Fruit fly (Drosophila melanogaster): Measurements from ENCODE around the gene Grl36b.

The Grl36b gene

dm6 chr2L:18122920-18123319 is 2.6 kb downstream of the Grl36b start:
- TF ChIP-seq psq (optimal IDR thresholded peaks at IDR 0.05) (no peak), Dll (optimal IDR thresholded peaks at IDR 0.05) (no peak), pan (optimal IDR thresholded peaks at IDR 0.05) (no peak), usp (GFP tag; optimal IDR thresholded peaks at IDR 0.05) (no peak), EcR (GFP tag; optimal IDR thresholded peaks at IDR 0.05) (no peak), CG8478 (optimal IDR thresholded peaks at IDR 0.05) (no peak)

dm6 chr2L:18122231-18122551 is 3.4 kb downstream of the Grl36b start:
- TF ChIP-seq Dll (optimal IDR thresholded peaks at IDR 0.05) (no peak), usp (GFP tag; optimal IDR thresholded peaks at IDR 0.05) (no peak), pan (optimal IDR thresholded peaks at IDR 0.05) (no peak), EcR (GFP tag; optimal IDR thresholded peaks at IDR 0.05) (no peak), psq (optimal IDR thresholded peaks at IDR 0.05) (no peak)

dm6 chr2L:18121367-18122230 is 4.0 kb downstream of the Grl36b start:
- TF ChIP-seq EcR (GFP tag; optimal IDR thresholded peaks at IDR 0.05) (no peak), usp (GFP tag; optimal IDR thresholded peaks at IDR 0.05) (no peak), CG8478 (optimal IDR thresholded peaks at IDR 0.05) (no peak), psq (optimal IDR thresholded peaks at IDR 0.05) (no peak), pan (optimal IDR thresholded peaks at IDR 0.05) (no peak), Dll (optimal IDR thresholded peaks at IDR 0.05) (no peak)

- no peak for TF ChIP-seq psq (optimal IDR thresholded peaks at IDR 0.05)
- no peak for TF ChIP-seq usp (GFP tag; optimal IDR thresholded peaks at IDR 0.05)
- no peak for TF ChIP-seq pan (optimal IDR thresholded peaks at IDR 0.05)
- TF ChIP-seq EcR (GFP tag; optimal IDR thresholded peaks at IDR 0.05) = no peak
- TF ChIP-seq CG8478 (optimal IDR thresholded peaks at IDR 0.05) = no peak
- TF ChIP-seq Dll (optimal IDR thresholded peaks at IDR 0.05) = no peak
Observed at dm6 chr2L:18119643-18120042, 5.9 kb downstream of the Grl36b start, which contains the start of gene CG5758. Gene CG5758, plus strand, starts transcription at chr2L:18119995.

dm6 chr2L:18115104-18115503 is 10.4 kb downstream of the Grl36b start:
- no peak for TF ChIP-seq usp (GFP tag; optimal IDR thresholded peaks at IDR 0.05)
- TF ChIP-seq Dll (optimal IDR thresholded peaks at IDR 0.05) = no peak

- TF ChIP-seq psq (optimal IDR thresholded peaks at IDR 0.05) = no peak
- TF ChIP-seq usp (GFP tag; optimal IDR thresholded peaks at IDR 0.05) = no peak
- TF ChIP-seq pan (optimal IDR thresholded peaks at IDR 0.05) = no peak
- no peak for TF ChIP-seq EcR (GFP tag; optimal IDR thresholded peaks at IDR 0.05)
- no peak for TF ChIP-seq Dll (optimal IDR thresholded peaks at IDR 0.05)
- no peak for TF ChIP-seq CG8478 (optimal IDR thresholded peaks at IDR 0.05)
Observed at dm6 chr2L:18114176-18114703, 11.3 kb downstream of the Grl36b start, which contains the start of gene CG15152. Gene CG15152, plus strand, starts transcription at chr2L:18114547.

- TF ChIP-seq EcR (GFP tag; optimal IDR thresholded peaks at IDR 0.05) = no peak
- no peak for TF ChIP-seq CG8478 (optimal IDR thresholded peaks at IDR 0.05)
- no peak for TF ChIP-seq Dll (optimal IDR thresholded peaks at IDR 0.05)
- no peak for TF ChIP-seq pan (optimal IDR thresholded peaks at IDR 0.05)
- no peak for TF ChIP-seq psq (optimal IDR thresholded peaks at IDR 0.05)
Observed at dm6 chr2L:18113079-18113478, 12.5 kb downstream of the Grl36b start, which contains the start of gene CG44476. Gene CG44476, minus strand, starts transcription at chr2L:18113179.

- no peak for TF ChIP-seq usp (GFP tag; optimal IDR thresholded peaks at IDR 0.05)
- no peak for TF ChIP-seq Dll (optimal IDR thresholded peaks at IDR 0.05)
- TF ChIP-seq pan (optimal IDR thresholded peaks at IDR 0.05) = no peak
- TF ChIP-seq EcR (GFP tag; optimal IDR thresholded peaks at IDR 0.05) = no peak
Observed at dm6 chr2L:18112435-18112834, 13.1 kb downstream of the Grl36b start.

- TF ChIP-seq usp (GFP tag; optimal IDR thresholded peaks at IDR 0.05) = no peak
- TF ChIP-seq psq (optimal IDR thresholded peaks at IDR 0.05) = no peak
- TF ChIP-seq EcR (GFP tag; optimal IDR thresholded peaks at IDR 0.05) = no peak
- TF ChIP-seq pan (optimal IDR thresholded peaks at IDR 0.05) = no peak
- TF ChIP-seq Dll (optimal IDR thresholded peaks at IDR 0.05) = no peak
- TF ChIP-seq CG8478 (optimal IDR thresholded peaks at IDR 0.05) = no peak
Observed at dm6 chr2L:18096268-18096667, 29.3 kb downstream of the Grl36b start, which contains the start of gene Slc25A46b. Gene Slc25A46b, plus strand, starts transcription at chr2L:18096568.

dm6 chr2L:18092156-18092555 is 33.4 kb downstream of the Grl36b start, which contains the start of gene CG15153:
Gene CG15153, minus strand, starts transcription at chr2L:18092256.
- TF ChIP-seq CG8478 (optimal IDR thresholded peaks at IDR 0.05) (no peak), psq (optimal IDR thresholded peaks at IDR 0.05) (no peak), EcR (GFP tag; optimal IDR thresholded peaks at IDR 0.05) (no peak), pan (optimal IDR thresholded peaks at IDR 0.05) (no peak), Dll (optimal IDR thresholded peaks at IDR 0.05) (no peak), usp (GFP tag; optimal IDR thresholded peaks at IDR 0.05) (no peak)

- TF ChIP-seq pan (optimal IDR thresholded peaks at IDR 0.05) (no peak), psq (optimal IDR thresholded peaks at IDR 0.05) (no peak), Dll (optimal IDR thresholded peaks at IDR 0.05) (no peak), CG8478 (optimal IDR thresholded peaks at IDR 0.05) (no peak), EcR (GFP tag; optimal IDR thresholded peaks at IDR 0.05) (no peak), usp (GFP tag; optimal IDR thresholded peaks at IDR 0.05) (no peak)
Observed at dm6 chr2L:18091705-18092104, 33.8 kb downstream of the Grl36b start.

dm6 chr2L:18083956-18084355 is 41.6 kb downstream of the Grl36b start, which contains the start of gene CG31741:
Gene CG31741, plus strand, starts transcription at chr2L:18084256.
- TF ChIP-seq usp (GFP tag; optimal IDR thresholded peaks at IDR 0.05) (no peak), psq (optimal IDR thresholded peaks at IDR 0.05) (no peak), pan (optimal IDR thresholded peaks at IDR 0.05) (no peak), CG8478 (optimal IDR thresholded peaks at IDR 0.05) (no peak), EcR (GFP tag; optimal IDR thresholded peaks at IDR 0.05) (no peak), Dll (optimal IDR thresholded peaks at IDR 0.05) (no peak)
